Fruit fly (Drosophila melanogaster) whole organism, wandering third instar larva: ENCODE data around the gene mRpL16.

Experiments used
- Abd-B ChIP-seq: fragments of >200 bp; optimal IDR thresholded peaks from 2 replicates; lab custom pipeline; 2017; ENCODE audit warnings: missing biosample characterization, missing genetic modification characterization
- CG32264 ChIP-seq: fragments of 200-800 bp; sonication (Bioruptor generic); optimal IDR thresholded peaks from 2 replicates; lab custom pipeline; 2016; ENCODE audit warnings: missing biosample characterization, missing genetic modification characterization
- CG9705 ChIP-seq: fragments of 200-800 bp; sonication (Bioruptor generic); optimal IDR thresholded peaks from 2 replicates; lab custom pipeline; 2018; ENCODE audit warnings: missing biosample characterization, mild to moderate bottlenecking, missing genetic modification characterization
- CrebA ChIP-seq: fragments of 200-800 bp; sonication (Bioruptor generic); optimal IDR thresholded peaks from 2 replicates; lab custom pipeline; 2016; ENCODE audit warnings: missing biosample characterization, mild to moderate bottlenecking, missing genetic modification characterization, borderline replicate concordance
- Dfd ChIP-seq: fragments of >200 bp; optimal IDR thresholded peaks from 2 replicates; lab custom pipeline; 2017; ENCODE audit warnings: missing biosample characterization, missing genetic modification characterization
- Dif ChIP-seq: fragments of 200-275, 200-300 bp; sonication (Bioruptor generic); optimal IDR thresholded peaks from 2 replicates; lab custom pipeline; 2018; ENCODE audit warnings: missing biosample characterization, missing genetic modification characterization; ENCODE audit not compliant: partially characterized antibody
- GATAd ChIP-seq: sonication (Bioruptor generic); optimal IDR thresholded peaks from 2 replicates; lab custom pipeline; 2016; ENCODE audit warnings: missing biosample characterization, missing genetic modification characterization
- HLH106 ChIP-seq: fragments of 200-800 bp; optimal IDR thresholded peaks from 3 replicates; lab custom pipeline; 2019; ENCODE audit warnings: missing biosample characterization, mild to moderate bottlenecking, missing genetic modification characterization, moderate library complexity
- Hnf4 ChIP-seq: fragments of 200-800 bp; sonication (Bioruptor generic); optimal IDR thresholded peaks from 2 replicates; lab custom pipeline; 2016; ENCODE audit warnings: missing biosample characterization, mild to moderate bottlenecking, missing genetic modification characterization
- Hr78 ChIP-seq: fragments of >200 bp; optimal IDR thresholded peaks from 2 replicates; lab custom pipeline; 2017; ENCODE audit warnings: missing biosample characterization, missing genetic modification characterization
- Hr83 ChIP-seq: fragments of 200-300 bp; sonication (Bioruptor generic); optimal IDR thresholded peaks from 2 replicates; lab custom pipeline; 2016; ENCODE audit warnings: missing biosample characterization, mild to moderate bottlenecking, missing genetic modification characterization, moderate library complexity; ENCODE audit not compliant: poor library complexity, severe bottlenecking
- Jra ChIP-seq: sonication (Bioruptor generic); optimal IDR thresholded peaks from 2 replicates; lab custom pipeline; 2016; ENCODE audit warnings: missing biosample characterization, missing genetic modification characterization
- Mio ChIP-seq: sonication (Bioruptor generic); optimal IDR thresholded peaks from 2 replicates; lab custom pipeline; 2016; ENCODE audit warnings: missing biosample characterization, missing genetic modification characterization
- Myc ChIP-seq: fragments of >200 bp; optimal IDR thresholded peaks from 2 replicates; lab custom pipeline; 2017
- N ChIP-seq: fragments of >200 bp; optimal IDR thresholded peaks from 2 replicates; lab custom pipeline; 2018; ENCODE audit warnings: missing biosample characterization, missing external identifiers, missing genetic modification characterization
- OdsH ChIP-seq: fragments of 200-800 bp; sonication (Bioruptor generic); optimal IDR thresholded peaks from 2 replicates; lab custom pipeline; 2016; ENCODE audit warnings: missing biosample characterization, mild to moderate bottlenecking, missing genetic modification characterization
- Rel ChIP-seq, 2 experiments: fragments of 200-800 bp; sonication (Bioruptor generic) in 1 of 2; optimal IDR thresholded peaks; 2 replicates in 1 of 2; 3 replicates in 1 of 2; lab custom pipeline; 2016 to 2019; ENCODE audit warnings: mild to moderate bottlenecking in 2 of 2, missing biosample characterization in 2 of 2, missing genetic modification characterization in 2 of 2, moderate library complexity in 1 of 2
- Sp1 ChIP-seq: fragments of 200-800 bp; sonication (Bioruptor generic); optimal IDR thresholded peaks from 3 replicates; lab custom pipeline; 2019; ENCODE audit warnings: missing biosample characterization, mild to moderate bottlenecking, missing genetic modification characterization, moderate library complexity
- Vsx2 ChIP-seq: fragments of 200-300, 225-300 bp; sonication (Bioruptor generic); optimal IDR thresholded peaks from 2 replicates; lab custom pipeline; 2018; ENCODE audit warnings: missing biosample characterization, missing genetic modification characterization; ENCODE audit not compliant: partially characterized antibody
- br ChIP-seq: fragments of 200-800 bp; sonication (Bioruptor generic); optimal IDR thresholded peaks from 2 replicates; lab custom pipeline; 2016; ENCODE audit warnings: missing biosample characterization, missing genetic modification characterization
- brk ChIP-seq: fragments of 200-800 bp; sonication (Bioruptor generic); optimal IDR thresholded peaks from 2 replicates; lab custom pipeline; 2016; ENCODE audit warnings: missing biosample characterization, mild to moderate bottlenecking, missing genetic modification characterization
- dl ChIP-seq, 2 experiments: fragments of 175-275, 200-275 bp in 1 of 2; fragments of 200-275 bp in 1 of 2; sonication (Bioruptor generic); optimal IDR thresholded peaks; lab custom pipeline; 2018; ENCODE audit warnings: mild to moderate bottlenecking in 2 of 2, missing biosample characterization in 2 of 2, missing genetic modification characterization in 2 of 2, moderate library complexity in 2 of 2; ENCODE audit not compliant: partially characterized antibody in 2 of 2, insufficient read depth in 1 of 2
- dmrt93B ChIP-seq: fragments of 200-800 bp; sonication (Bioruptor generic); optimal IDR thresholded peaks from 2 replicates; lab custom pipeline; 2018; ENCODE audit warnings: missing biosample characterization, mild to moderate bottlenecking, missing genetic modification characterization
- dsf ChIP-seq: sonication (Bioruptor generic); optimal IDR thresholded peaks from 2 replicates; lab custom pipeline; 2016; ENCODE audit warnings: missing biosample characterization, missing genetic modification characterization, borderline replicate concordance
- ey ChIP-seq: fragments of 200-800 bp; sonication (Bioruptor generic); optimal IDR thresholded peaks from 2 replicates; lab custom pipeline; 2016; ENCODE audit warnings: missing biosample characterization, missing genetic modification characterization
- foxo ChIP-seq, 2 experiments: fragments of 200-800 bp; sonication (Bioruptor generic); optimal IDR thresholded peaks; 2 replicates in 1 of 2; 3 replicates in 1 of 2; lab custom pipeline; 2016 to 2017; ENCODE audit warnings: missing biosample characterization in 2 of 2, missing genetic modification characterization in 2 of 2
- fru ChIP-seq: fragments of 200-800 bp; sonication (Bioruptor generic); optimal IDR thresholded peaks from 3 replicates; lab custom pipeline; 2016; ENCODE audit warnings: missing biosample characterization, mild to moderate bottlenecking, missing genetic modification characterization
- h ChIP-seq: fragments of 200-800 bp; sonication (Bioruptor generic); optimal IDR thresholded peaks from 3 replicates; lab custom pipeline; 2016; ENCODE audit warnings: missing biosample characterization, mild to moderate bottlenecking, missing genetic modification characterization
- jim ChIP-seq: fragments of 175-275, 200-325 bp; sonication (Bioruptor generic); optimal IDR thresholded peaks from 2 replicates; lab custom pipeline; 2016; ENCODE audit warnings: missing biosample characterization, mild to moderate bottlenecking, missing genetic modification characterization
- lola ChIP-seq: fragments of >200 bp; optimal IDR thresholded peaks from 2 replicates; lab custom pipeline; 2017; ENCODE audit warnings: missing biosample characterization, missing genetic modification characterization
- pan ChIP-seq: fragments of >200 bp; optimal IDR thresholded peaks from 2 replicates; lab custom pipeline; 2017
- psq ChIP-seq: fragments of 200-800 bp; sonication (Bioruptor generic); optimal IDR thresholded peaks from 3 replicates; lab custom pipeline; 2017; ENCODE audit warnings: missing biosample characterization, mild to moderate bottlenecking, missing genetic modification characterization, moderate library complexity
- rgr ChIP-seq: fragments of 200-800 bp; sonication (Bioruptor generic); optimal IDR thresholded peaks from 3 replicates; lab custom pipeline; 2016; ENCODE audit warnings: missing biosample characterization, mild to moderate bottlenecking, missing genetic modification characterization
- sage ChIP-seq: fragments of 200-800 bp; sonication (Bioruptor generic); optimal IDR thresholded peaks from 2 replicates; lab custom pipeline; 2016; ENCODE audit warnings: missing biosample characterization, mild to moderate bottlenecking, missing genetic modification characterization
- sv ChIP-seq: fragments of 200-800 bp; sonication (Bioruptor generic); optimal IDR thresholded peaks from 3 replicates; lab custom pipeline; 2016; ENCODE audit warnings: missing biosample characterization, missing genetic modification characterization
- tai ChIP-seq: sonication (Bioruptor generic); optimal IDR thresholded peaks from 2 replicates; lab custom pipeline; 2016; ENCODE audit warnings: missing biosample characterization, missing genetic modification characterization
- usp ChIP-seq: fragments of >200 bp; optimal IDR thresholded peaks from 2 replicates; lab custom pipeline; 2017; ENCODE audit warnings: missing biosample characterization, missing genetic modification characterization
- woc ChIP-seq: sonication (Bioruptor generic); optimal IDR thresholded peaks from 2 replicates; lab custom pipeline; 2016; ENCODE audit warnings: missing biosample characterization, mild to moderate bottlenecking, missing genetic modification characterization

Gene mRpL16

dm6 chrX:1889926-1890325 lies at the start of gene mRpL16, which contains the start of gene trr:
TSS of gene mRpL16 (plus strand) at chrX:1890256.
TSS of gene trr (minus strand) at chrX:1889950.
- TF ChIP-seq sv (GFP tag; lab: Kevin White, UChicago) (no peak), CG9705 (GFP tag; lab: Kevin White, UChicago) (peak; percentile 33), foxo (GFP tag; optimal IDR thresholded peaks at IDR 0.05; lab: Kevin White, UChicago) (no peak), h (GFP tag; lab: Kevin White, UChicago) (no peak), usp (GFP tag; lab: Kevin White, UChicago) (no peak), woc (GFP tag; lab: Kevin White, UChicago) (no peak), OdsH (GFP tag; lab: Kevin White, UChicago) (no peak), Dfd (GFP tag; lab: Kevin White, UChicago) (no peak), HLH106 (tag; lab: Kevin White, UChicago) (peak; percentile 58), GATAd (GFP tag; lab: Kevin White, UChicago) (no peak), Hr78 (GFP tag; lab: Kevin White, UChicago) (no peak), Rel (GFP tag; optimal IDR thresholded peaks at IDR 0.05; lab: Kevin White, UChicago) (no peak), Rel (tag; optimal IDR thresholded peaks at IDR 0.05; lab: Kevin White, UChicago) (peak; percentile 52), psq (GFP tag; lab: Kevin White, UChicago) (no peak), fru (GFP tag; lab: Kevin White, UChicago) (no peak), br (GFP tag; lab: Kevin White, UChicago) (no peak), pan (lab: Kevin White, UChicago) (no peak), Myc (peak; percentile 63), tai (GFP tag; lab: Kevin White, UChicago) (no peak), Sp1 (peak; percentile 43), rgr (GFP tag; lab: Kevin White, UChicago) (no peak)

dm6 chrX:1840520-1840919 lies 49.5 kb upstream of the mRpL16 start:
- TF ChIP-seq Vsx2 (GFP tag; lab: Kevin White, UChicago) (no peak), CrebA (no peak), tai (GFP tag; lab: Kevin White, UChicago) (no peak), h (GFP tag; lab: Kevin White, UChicago) (peak; percentile 88), Hr78 (GFP tag; lab: Kevin White, UChicago) (no peak), Jra (GFP tag; lab: Kevin White, UChicago) (no peak), dl (GFP tag; optimal IDR thresholded peaks at IDR 0.05; lab: Kevin White, UChicago; ENCODE audit: insufficient read depth in 1 of 2, partially characterized antibody in 2 of 2) (no peak), Sp1 (peak; percentile 62), Hr83 (no peak), CG9705 (GFP tag; lab: Kevin White, UChicago) (no peak), usp (GFP tag; lab: Kevin White, UChicago) (no peak), CG32264 (peak; percentile 35), Dif (GFP tag; lab: Kevin White, UChicago) (no peak), Hnf4 (peak; percentile 67), br (GFP tag; lab: Kevin White, UChicago) (peak; percentile 79), pan (lab: Kevin White, UChicago) (no peak), brk (no peak), HLH106 (tag; lab: Kevin White, UChicago) (peak; percentile 67), Dfd (GFP tag; lab: Kevin White, UChicago) (no peak), woc (GFP tag; lab: Kevin White, UChicago) (peak; percentile 94), psq (GFP tag; lab: Kevin White, UChicago) (peak; percentile 88), Mio (no peak), ey (peak; percentile 85), OdsH (GFP tag; lab: Kevin White, UChicago) (peak; percentile 72), sage (GFP tag; lab: Kevin White, UChicago) (peak; percentile 20), jim (GFP tag; lab: Kevin White, UChicago) (no peak), rgr (GFP tag; lab: Kevin White, UChicago) (peak; percentile 76), GATAd (GFP tag; lab: Kevin White, UChicago) (no peak), sv (GFP tag; lab: Kevin White, UChicago) (no peak), lola (GFP tag; lab: Kevin White, UChicago) (no peak), Abd-B (GFP tag; lab: Kevin White, UChicago) (no peak), dmrt93B (GFP tag; lab: Kevin White, UChicago) (peak; percentile 67), foxo (GFP tag; optimal IDR thresholded peaks at IDR 0.05; lab: Kevin White, UChicago) (peak in 1 of 2 experiments; percentile 78), dsf (GFP tag; lab: Kevin White, UChicago) (no peak), fru (GFP tag; lab: Kevin White, UChicago) (peak; percentile 86), Rel (GFP tag; optimal IDR thresholded peaks at IDR 0.05; lab: Kevin White, UChicago) (no peak), Rel (tag; optimal IDR thresholded peaks at IDR 0.05; lab: Kevin White, UChicago) (no peak), Myc (no peak), N (GFP tag; lab: Kevin White, UChicago) (no peak)
